Worm (Caenorhabditis elegans) whole organism, midembryonic: ENCODE data around the gene C06A12.3.

Experiments
- T22C8.4 ChIP-seq: fragments of 200-800 bp; sonication (Bioruptor generic); IDR thresholded peaks from 2 replicates; pipeline ENCODE4 v1.3.6; 2022; ENCODE audit warnings: missing genetic modification characterization, missing compliant biosample characterization
- cog-1 ChIP-seq: sonication (generic microtip); optimal IDR thresholded peaks from 2 replicates; lab custom pipeline; 2016; ENCODE audit warnings: missing genetic modification characterization, missing compliant biosample characterization
- flt-1 ChIP-seq: fragments of 200-800 bp; sonication (Bioruptor generic); IDR thresholded peaks from 2 replicates; pipeline ENCODE4 v1.3.6; 2022; ENCODE audit warnings: missing genetic modification characterization, missing compliant biosample characterization
- klf-2 ChIP-seq: fragments of 200-800 bp; sonication (Bioruptor generic); conservative IDR thresholded peaks from 2 replicates; pipeline ENCODE4 v1.3.6; 2022; ENCODE audit warnings: missing genetic modification reagents, missing genetic modification characterization, missing compliant biosample characterization
- med-1 ChIP-seq: sonication (generic microtip); optimal IDR thresholded peaks from 2 replicates; lab custom pipeline; 2017; ENCODE audit warnings: missing genetic modification characterization, mild to moderate bottlenecking, missing compliant biosample characterization, antibody characterized with exemption, missing genetic modification reagents; ENCODE audit not compliant: insufficient read depth
- ref-1 ChIP-seq: fragments of 200-800 bp; sonication (Bioruptor generic); conservative IDR thresholded peaks from 2 replicates; pipeline ENCODE4 v1.3.6; 2022; ENCODE audit warnings: missing genetic modification reagents, missing genetic modification characterization, missing compliant biosample characterization
- tab-1 ChIP-seq: fragments of 200-800 bp; sonication (Bioruptor generic); IDR thresholded peaks from 2 replicates; pipeline ENCODE4 v1.3.6; 2022; ENCODE audit warnings: missing genetic modification characterization, missing compliant biosample characterization
- ztf-23 ChIP-seq: fragments of 200-800 bp; sonication (Bioruptor generic); IDR thresholded peaks from 2 replicates; pipeline ENCODE4 v1.3.6; 2022; ENCODE audit warnings: missing genetic modification reagents, missing genetic modification characterization, missing compliant biosample characterization
- ztf-29 ChIP-seq: fragments of 200-800 bp; sonication (Bioruptor generic); IDR thresholded peaks from 2 replicates; pipeline ENCODE4 v1.3.6; 2022; ENCODE audit warnings: missing genetic modification reagents, missing genetic modification characterization, missing compliant biosample characterization

ce11 chrIV:17467825-17468224 lies 40.3 kb downstream of the C06A12.3 start:
- TF ChIP-seq ref-1 (GFP tag; lab: Robert Waterston, UW) = no peak
- TF ChIP-seq med-1 (GFP tag; lab: Kevin White, UChicago) = no peak
- TF ChIP-seq ztf-23 = no peak
- no peak for TF ChIP-seq T22C8.4 (GFP tag; lab: Robert Waterston, UW)
- TF ChIP-seq cog-1 (tag; lab: Kevin White, UChicago) = no peak
- TF ChIP-seq klf-2 (GFP tag; lab: Robert Waterston, UW) = no peak
- TF ChIP-seq flt-1 (GFP tag; lab: Robert Waterston, UW) = no peak
- no peak for TF ChIP-seq tab-1
- TF ChIP-seq ztf-29 (GFP tag; lab: Robert Waterston, UW) = no peak
